Fruit fly (Drosophila melanogaster) whole organism, embryonic: ENCODE measurements around the gene CG4594.

ENCODE experiments used
- Atf3 ChIP-seq: fragments of 200-800 bp; sonication (Bioruptor generic); optimal IDR thresholded peaks from 3 replicates; lab custom pipeline; 2016; ENCODE audit warnings: missing biosample characterization, missing genetic modification characterization
- Awh ChIP-seq: fragments of 200-800 bp; sonication (Bioruptor generic); IDR thresholded peaks from 2 replicates; pipeline ENCODE4, ENCODE4 v1.3.6; 2022; ENCODE audit warnings: missing biosample characterization, missing genetic modification characterization
- B-H1 ChIP-seq: fragments of 200-800 bp; sonication (Bioruptor generic); IDR thresholded peaks from 3 replicates; pipeline ENCODE4 v1.3.6; 2022; ENCODE audit warnings: missing biosample characterization, missing genetic modification characterization
- BEAF-32 ChIP-seq: fragments of 200-800 bp; sonication (Bioruptor generic); optimal IDR thresholded peaks from 3 replicates; lab custom pipeline; 2017; ENCODE audit warnings: missing biosample characterization, missing genetic modification characterization, mild to moderate bottlenecking, moderate library complexity, missing genetic modification reagents
- Bdp1 ChIP-seq: fragments of 200-800 bp; sonication (Bioruptor generic); optimal IDR thresholded peaks from 3 replicates; lab custom pipeline; 2016; ENCODE audit warnings: missing biosample characterization, missing genetic modification characterization
- CG10431 ChIP-seq: fragments of 200-800 bp; sonication (Bioruptor generic); optimal IDR thresholded peaks from 3 replicates; lab custom pipeline; 2018; ENCODE audit warnings: missing biosample characterization, mild to moderate bottlenecking, missing genetic modification characterization
- CG10462 ChIP-seq: fragments of 200-800 bp; sonication (Bioruptor generic); optimal IDR thresholded peaks from 2 replicates; lab custom pipeline; 2016; ENCODE audit warnings: missing biosample characterization, missing genetic modification characterization
- CG13775 ChIP-seq: fragments of 200-800 bp; sonication (Bioruptor generic); optimal IDR thresholded peaks from 3 replicates; lab custom pipeline; 2017; ENCODE audit warnings: missing biosample characterization, mild to moderate bottlenecking, missing genetic modification characterization
- CG14050 ChIP-seq: fragments of 200-800 bp; sonication (Bioruptor generic); IDR thresholded peaks from 3 replicates; pipeline ENCODE4 v1.3.6; 2022; ENCODE audit warnings: missing biosample characterization, missing genetic modification characterization
- CG14860 ChIP-seq: fragments of 200-800 bp; sonication (Bioruptor generic); IDR thresholded peaks from 3 replicates; pipeline ENCODE4 v1.3.6; 2022; ENCODE audit warnings: missing biosample characterization, missing genetic modification characterization; ENCODE audit not compliant: partially characterized antibody
- CG1602 ChIP-seq: fragments of 200-800 bp; sonication (Bioruptor generic); optimal IDR thresholded peaks from 3 replicates; lab custom pipeline; 2016; ENCODE audit warnings: missing biosample characterization, missing genetic modification characterization
- CG18011 ChIP-seq: fragments of 200-800 bp; sonication (Bioruptor generic); optimal IDR thresholded peaks from 2 replicates; lab custom pipeline; 2017; ENCODE audit warnings: missing biosample characterization, missing genetic modification characterization, mild to moderate bottlenecking, moderate library complexity, missing genotype
- CG18599 ChIP-seq: fragments of 200-800 bp; sonication (Bioruptor generic); optimal IDR thresholded peaks from 3 replicates; lab custom pipeline; 2017; ENCODE audit warnings: missing biosample characterization, missing genetic modification characterization, mild to moderate bottlenecking, moderate library complexity, missing genetic modification reagents
- CG33213 ChIP-seq: fragments of 200-800 bp; sonication (Bioruptor generic); optimal IDR thresholded peaks from 3 replicates; lab custom pipeline; 2016; ENCODE audit warnings: missing biosample characterization, missing genetic modification characterization
- CG43689 ChIP-seq: fragments of 200-800 bp; sonication (Bioruptor generic); IDR thresholded peaks from 2 replicates; pipeline ENCODE4 v1.3.6; 2022; ENCODE audit warnings: missing biosample characterization, missing genetic modification characterization
- CG7271 ChIP-seq: fragments of 200-800 bp; sonication (Bioruptor generic); optimal IDR thresholded peaks from 2 replicates; lab custom pipeline; 2018; ENCODE audit warnings: missing biosample characterization, mild to moderate bottlenecking, missing genetic modification characterization, moderate library complexity
- CG7928 ChIP-seq: fragments of 200-800 bp; sonication (Bioruptor generic); optimal IDR thresholded peaks from 2 replicates; lab custom pipeline; 2017; ENCODE audit warnings: missing biosample characterization, mild to moderate bottlenecking, missing genetic modification characterization
- CHES-1-like ChIP-seq: fragments of 200-800 bp; sonication (Bioruptor generic); optimal IDR thresholded peaks from 2 replicates; lab custom pipeline; 2016; ENCODE audit warnings: missing biosample characterization, missing genetic modification characterization
- D ChIP-seq, 2 experiments: fragments of 200-800 bp in 1 of 2; fragments of >200 bp in 1 of 2; sonication (Bioruptor generic) in 1 of 2; optimal IDR thresholded peaks; 2 replicates in 1 of 2; 3 replicates in 1 of 2; lab custom pipeline; 2017; ENCODE audit warnings: mild to moderate bottlenecking in 1 of 2, missing biosample characterization in 1 of 2, missing genetic modification characterization in 1 of 2, missing genetic modification reagents in 1 of 2
- D19B ChIP-seq: fragments of 200-800 bp; sonication (Bioruptor generic); optimal IDR thresholded peaks from 2 replicates; lab custom pipeline; 2017; ENCODE audit warnings: missing biosample characterization, mild to moderate bottlenecking, missing genetic modification characterization
- Doc2 ChIP-seq: fragments of 200-800 bp; sonication (Bioruptor generic); IDR thresholded peaks from 2 replicates; pipeline ENCODE4 v1.3.6; 2022; ENCODE audit warnings: missing biosample characterization, missing genetic modification characterization
- Ets97D ChIP-seq: fragments of 200-800 bp; sonication (Bioruptor generic); optimal IDR thresholded peaks from 3 replicates; lab custom pipeline; 2016; ENCODE audit warnings: missing biosample characterization, missing genetic modification characterization
- HHEX ChIP-seq: fragments of 200-800 bp; sonication (Bioruptor generic); optimal IDR thresholded peaks from 3 replicates; lab custom pipeline; 2017; ENCODE audit warnings: missing biosample characterization, mild to moderate bottlenecking, missing genetic modification characterization, missing genetic modification reagents
- Hmr ChIP-seq: fragments of 200-800 bp; sonication (Bioruptor generic); optimal IDR thresholded peaks from 3 replicates; lab custom pipeline; 2017; ENCODE audit warnings: mild to moderate bottlenecking, missing biosample characterization, missing genetic modification reagents, missing genetic modification characterization
- Mad ChIP-seq: fragments of 200-800 bp; sonication (Bioruptor generic); optimal IDR thresholded peaks from 2 replicates; lab custom pipeline; 2016; ENCODE audit warnings: missing biosample characterization, missing genetic modification characterization
- Med ChIP-seq: fragments of 200-800 bp; sonication (Bioruptor generic); peaks from one replicate; lab custom pipeline; 2016; ENCODE audit warnings: missing biosample characterization, missing genetic modification characterization, mild to moderate bottlenecking, inconsistent platforms, moderate library complexity
- Nf-YC ChIP-seq: fragments of 200-800 bp; optimal IDR thresholded peaks from 3 replicates; lab custom pipeline; 2019; ENCODE audit warnings: missing biosample characterization, mild to moderate bottlenecking, missing genetic modification characterization, moderate library complexity
- NfI ChIP-seq: fragments of 200-800 bp; sonication (Bioruptor generic); optimal IDR thresholded peaks from 3 replicates; lab custom pipeline; 2018; ENCODE audit warnings: missing biosample characterization, mild to moderate bottlenecking, missing genetic modification characterization, moderate library complexity
- PHDP ChIP-seq: fragments of 200-800 bp; sonication (Bioruptor generic); optimal IDR thresholded peaks from 3 replicates; lab custom pipeline; 2018; ENCODE audit warnings: missing biosample characterization, mild to moderate bottlenecking, missing genetic modification characterization, moderate library complexity
- YL-1 ChIP-seq: fragments of 200-800 bp; sonication (Bioruptor generic); optimal IDR thresholded peaks from 3 replicates; lab custom pipeline; 2017; ENCODE audit warnings: missing biosample characterization, mild to moderate bottlenecking, missing genetic modification characterization
- abd-A ChIP-seq: fragments of 200-800 bp; sonication (Bioruptor generic); optimal IDR thresholded peaks from 3 replicates; lab custom pipeline; 2019; ENCODE audit warnings: missing biosample characterization, mild to moderate bottlenecking, missing genetic modification characterization, moderate library complexity
- ato ChIP-seq: fragments of 200-800 bp; sonication (Bioruptor generic); IDR thresholded peaks from 2 replicates; pipeline ENCODE4 v1.3.6; 2022; ENCODE audit warnings: missing biosample characterization, missing genetic modification characterization; ENCODE audit not compliant: partially characterized antibody
- cato ChIP-seq: fragments of 200-800 bp; sonication (Bioruptor generic); optimal IDR thresholded peaks from 2 replicates; lab custom pipeline; 2016; ENCODE audit warnings: missing biosample characterization, missing genetic modification characterization, borderline replicate concordance
- dysf ChIP-seq: fragments of 200-800 bp; sonication (Bioruptor generic); IDR thresholded peaks from 3 replicates; pipeline ENCODE4 v1.3.6; 2022; ENCODE audit warnings: missing biosample characterization, missing genetic modification characterization
- ewg ChIP-seq: fragments of 200-800 bp; sonication (Bioruptor generic); optimal IDR thresholded peaks from 3 replicates; lab custom pipeline; 2017; ENCODE audit warnings: mild to moderate bottlenecking, missing biosample characterization, missing genetic modification reagents, missing genetic modification characterization
- fd96Cb ChIP-seq: fragments of 200-800 bp; sonication (Bioruptor generic); optimal IDR thresholded peaks from 2 replicates; lab custom pipeline; 2018; ENCODE audit warnings: missing biosample characterization, mild to moderate bottlenecking, missing genetic modification characterization, moderate library complexity
- gce ChIP-seq: fragments of 200-800 bp; sonication (Bioruptor generic); IDR thresholded peaks from 3 replicates; pipeline ENCODE4 v1.3.6; 2022; ENCODE audit warnings: missing biosample characterization, missing genetic modification characterization
- ind ChIP-seq: fragments of 200-800 bp; sonication (Bioruptor generic); optimal IDR thresholded peaks from 3 replicates; lab custom pipeline; 2016; ENCODE audit warnings: missing biosample characterization, missing genetic modification characterization
- klu ChIP-seq: fragments of 200-800 bp; sonication (Bioruptor generic); IDR thresholded peaks from 2 replicates; pipeline ENCODE4 v1.3.6; 2022; ENCODE audit warnings: missing biosample characterization, missing genetic modification characterization
- kni ChIP-seq: fragments of 200-800 bp; sonication (Bioruptor generic); optimal IDR thresholded peaks from 3 replicates; lab custom pipeline; 2017; ENCODE audit warnings: mild to moderate bottlenecking, missing biosample characterization, missing genetic modification reagents, missing genetic modification characterization
- oc ChIP-seq: fragments of 200-800 bp; sonication (Bioruptor generic); optimal IDR thresholded peaks from 2 replicates; lab custom pipeline; 2018; ENCODE audit warnings: missing biosample characterization, mild to moderate bottlenecking, missing genetic modification characterization, moderate library complexity
- sc ChIP-seq, 3 experiments: fragments of >200 bp in 2 of 3; fragments of 200-800 bp in 1 of 3; sonication (Bioruptor generic) in 1 of 3; optimal IDR thresholded peaks; 2 replicates in 2 of 3; 3 replicates in 1 of 3; lab custom pipeline; 2017; ENCODE audit warnings: mild to moderate bottlenecking in 1 of 3, missing biosample characterization in 1 of 3, missing genetic modification characterization in 1 of 3, missing genetic modification reagents in 1 of 3
- sd ChIP-seq: fragments of 200-800 bp; sonication (Bioruptor generic); optimal IDR thresholded peaks from 3 replicates; lab custom pipeline; 2018; ENCODE audit warnings: missing biosample characterization, mild to moderate bottlenecking, missing genetic modification characterization, moderate library complexity
- sim ChIP-seq: fragments of 200-800 bp; sonication (Bioruptor generic); IDR thresholded peaks from 2 replicates; pipeline ENCODE4 v1.3.6; 2022; ENCODE audit warnings: missing biosample characterization, missing genetic modification characterization
- trh ChIP-seq: fragments of 200-800 bp; sonication (Bioruptor generic); optimal IDR thresholded peaks from 2 replicates; lab custom pipeline; 2016; ENCODE audit warnings: missing biosample characterization, missing genetic modification characterization
- twi ChIP-seq: fragments of 200-800 bp; optimal IDR thresholded peaks from 2 replicates; lab custom pipeline; 2019; ENCODE audit warnings: missing biosample characterization, mild to moderate bottlenecking, missing genetic modification characterization, moderate library complexity

CG4594 gene

dm6 chr2L:9918020-9918959 is 1.7 kb upstream of the CG4594 start, which contains the start of the genes CG5885 and CG4598 (continued):
- TF ChIP-seq CG7928 (peak; percentile 98), Awh (peak; percentile 78), CG14050 (no peak; the same call in 1 of the 3 replicates), CG7271 (tag; lab: Kevin White, UChicago) (no peak), CG14860 (GFP tag; lab: Robert Waterston, UW) (peak; percentile 68), gce (GFP tag; lab: Robert Waterston, UW) (no peak), CG18011 (peak; percentile 11), fd96Cb (tag; lab: Kevin White, UChicago) (peak; percentile 48), Med (GFP tag; lab: Kevin White, UChicago) (peak; percentile 85), ato (GFP tag; lab: Robert Waterston, UW) (peak; percentile 51; the same call in 1 of the 2 replicates), twi (tag; lab: Kevin White, UChicago) (peak; percentile 35), YL-1 (GFP tag; lab: Kevin White, UChicago) (peak; percentile 89), Nf-YC (tag; lab: Kevin White, UChicago) (peak; percentile 67), PHDP (peak; percentile 65), CG33213 (GFP tag; lab: Kevin White, UChicago) (no peak), CG43689 (GFP tag; lab: Robert Waterston, UW) (0 out of 2 replicates have a peak, but pooled peaks have one; percentile 10), Mad (GFP tag; lab: Kevin White, UChicago) (peak; percentile 6), klu (no peak; the same call in 1 of the 2 replicates), CG13775 (GFP tag; lab: Kevin White, UChicago) (peak; percentile 72), dysf (GFP tag; lab: Robert Waterston, UW) (peak; percentile 72; the same call in 2 of the 3 replicates), NfI (peak; percentile 69), trh (GFP tag; lab: Kevin White, UChicago) (peak; percentile 61), sd (peak; percentile 15), kni (GFP tag; lab: Kevin White, UChicago) (no peak), ewg (GFP tag; lab: Kevin White, UChicago) (peak; percentile 6), Hmr (peak; percentile 75), Ets97D (GFP tag; lab: Kevin White, UChicago) (peak; percentile 87), oc (no peak), Bdp1 (GFP tag; lab: Kevin White, UChicago) (peak; percentile 22), BEAF-32 (GFP tag; lab: Kevin White, UChicago) (peak; percentile 82), CG18599 (GFP tag; lab: Kevin White, UChicago) (peak; percentile 70), CG10462 (GFP tag; lab: Kevin White, UChicago) (peak; percentile 57), sc (optimal IDR thresholded peaks at IDR 0.05; lab: Kevin White, UChicago) (no peak), sc (GFP tag; optimal IDR thresholded peaks at IDR 0.05; lab: Kevin White, UChicago) (peak; percentile 28), D19B (GFP tag; lab: Kevin White, UChicago) (peak; percentile 13), sim (GFP tag; lab: Robert Waterston, UW) (no peak; the same call in 1 of the 2 replicates), abd-A (tag; lab: Kevin White, UChicago) (no peak), HHEX (GFP tag; lab: Kevin White, UChicago) (peak; percentile 38), cato (GFP tag; lab: Kevin White, UChicago) (peak; percentile 29), ind (GFP tag; lab: Kevin White, UChicago) (peak; percentile 59), Atf3 (GFP tag; lab: Kevin White, UChicago) (peak; percentile 27), D (optimal IDR thresholded peaks at IDR 0.05; lab: Kevin White, UChicago) (no peak), D (GFP tag; optimal IDR thresholded peaks at IDR 0.05; lab: Kevin White, UChicago) (peak; percentile 34), CG1602 (peak; percentile 69), Doc2 (GFP tag; lab: Robert Waterston, UW) (no peak), B-H1 (no peak), CG10431 (GFP tag; lab: Kevin White, UChicago) (peak; percentile 57), CHES-1-like (no peak)
